Fruit fly (Drosophila melanogaster) whole organism, embryonic: Measurements from ENCODE around the gene CG1136.

Source experiments
- CG10147 ChIP-seq: fragments of 200-800 bp; sonication (Bioruptor generic); optimal IDR thresholded peaks from 2 replicates; lab custom pipeline; 2019; ENCODE audit warnings: missing biosample characterization, mild to moderate bottlenecking, missing genetic modification characterization, moderate library complexity
- CG10209 ChIP-seq: fragments of 200-800 bp; sonication (Bioruptor generic); optimal IDR thresholded peaks from 3 replicates; lab custom pipeline; 2017; ENCODE audit warnings: missing biosample characterization, mild to moderate bottlenecking, missing genetic modification characterization, missing genetic modification reagents
- CG11695 ChIP-seq: fragments of 200-800 bp; sonication (Bioruptor generic); IDR thresholded peaks from 3 replicates; pipeline ENCODE4 v1.3.6; 2022; ENCODE audit warnings: missing biosample characterization, missing genetic modification characterization
- CG12219 ChIP-seq: fragments of 200-800 bp; sonication (Bioruptor generic); optimal IDR thresholded peaks from 3 replicates; lab custom pipeline; 2018; ENCODE audit warnings: missing biosample characterization, mild to moderate bottlenecking, missing genetic modification characterization
- CG12236 ChIP-seq: fragments of 200-800 bp; sonication (Bioruptor generic); optimal IDR thresholded peaks from 2 replicates; lab custom pipeline; 2016; ENCODE audit warnings: missing biosample characterization, missing genetic modification characterization
- CG13296 ChIP-seq: fragments of 200-800 bp; sonication (Bioruptor generic); optimal IDR thresholded peaks from 3 replicates; lab custom pipeline; 2018; ENCODE audit warnings: missing biosample characterization, mild to moderate bottlenecking, missing genetic modification characterization
- CG14965 ChIP-seq: fragments of 200-800 bp; sonication (Bioruptor generic); optimal IDR thresholded peaks from 2 replicates; lab custom pipeline; 2016; ENCODE audit warnings: missing biosample characterization, missing genetic modification characterization, borderline replicate concordance
- CG1529 ChIP-seq: fragments of 200-800 bp; sonication (Bioruptor generic); optimal IDR thresholded peaks from 3 replicates; lab custom pipeline; 2018; ENCODE audit warnings: missing biosample characterization, missing genetic modification characterization
- CG1602 ChIP-seq: fragments of 200-800 bp; sonication (Bioruptor generic); optimal IDR thresholded peaks from 3 replicates; lab custom pipeline; 2016; ENCODE audit warnings: missing biosample characterization, missing genetic modification characterization
- CG31388 ChIP-seq: fragments of 200-800 bp; sonication (Bioruptor generic); optimal IDR thresholded peaks from 2 replicates; lab custom pipeline; 2016; ENCODE audit warnings: missing biosample characterization, missing genetic modification characterization
- CG32532 ChIP-seq: fragments of 200-800 bp; sonication (Bioruptor generic); IDR thresholded peaks from 2 replicates; pipeline ENCODE4 v1.3.6; 2022; ENCODE audit warnings: missing biosample characterization, missing genetic modification characterization
- CG34224 ChIP-seq: fragments of 200-800 bp; sonication (Bioruptor generic); IDR thresholded peaks from 3 replicates; pipeline ENCODE4 v1.3.6; 2022; ENCODE audit warnings: missing biosample characterization, missing genetic modification characterization; ENCODE audit not compliant: partially characterized antibody
- CG42726 ChIP-seq: fragments of 200-800 bp; sonication (Bioruptor generic); IDR thresholded peaks from 2 replicates; pipeline ENCODE4 v1.3.6; 2022; ENCODE audit warnings: missing biosample characterization, missing genetic modification characterization; ENCODE audit not compliant: partially characterized antibody
- CG4424 ChIP-seq: fragments of 200-800 bp; sonication (Bioruptor generic); optimal IDR thresholded peaks from 3 replicates; lab custom pipeline; 2016; ENCODE audit warnings: missing biosample characterization, missing genetic modification characterization
- CG4730 ChIP-seq: fragments of 200-800 bp; sonication (Bioruptor generic); IDR thresholded peaks from 2 replicates; pipeline ENCODE4 v1.3.6; 2022; ENCODE audit warnings: missing biosample characterization, missing genetic modification characterization
- CG6854 ChIP-seq: fragments of 200-800 bp; sonication (Bioruptor generic); optimal IDR thresholded peaks from 3 replicates; lab custom pipeline; 2017; ENCODE audit warnings: missing biosample characterization, mild to moderate bottlenecking, missing genetic modification characterization
- CG7271 ChIP-seq: fragments of 200-800 bp; sonication (Bioruptor generic); optimal IDR thresholded peaks from 2 replicates; lab custom pipeline; 2018; ENCODE audit warnings: missing biosample characterization, mild to moderate bottlenecking, missing genetic modification characterization, moderate library complexity
- CG7963 ChIP-seq: fragments of 200-800 bp; sonication (Bioruptor generic); IDR thresholded peaks from 3 replicates; pipeline ENCODE4 v1.3.6; 2022; ENCODE audit warnings: missing biosample characterization, missing genetic modification characterization; ENCODE audit not compliant: partially characterized antibody
- CG9817 ChIP-seq: fragments of 200-800 bp; sonication (Bioruptor generic); optimal IDR thresholded peaks from 2 replicates; lab custom pipeline; 2018; ENCODE audit warnings: missing biosample characterization, mild to moderate bottlenecking, missing genetic modification characterization, moderate library complexity
- D19A ChIP-seq: fragments of 200-800 bp; optimal IDR thresholded peaks from 3 replicates; lab custom pipeline; 2019; ENCODE audit warnings: missing biosample characterization, mild to moderate bottlenecking, missing genetic modification characterization, moderate library complexity
- Dad ChIP-seq: fragments of 200-800 bp; sonication (Bioruptor generic); optimal IDR thresholded peaks from 3 replicates; lab custom pipeline; 2016; ENCODE audit warnings: missing biosample characterization, missing genetic modification characterization
- Fer1 ChIP-seq: fragments of 200-800 bp; sonication (Bioruptor generic); optimal IDR thresholded peaks from 2 replicates; lab custom pipeline; 2017; ENCODE audit warnings: missing biosample characterization, mild to moderate bottlenecking, missing genetic modification characterization
- HLH54F ChIP-seq: fragments of 200-800 bp; sonication (Bioruptor generic); optimal IDR thresholded peaks from 3 replicates; lab custom pipeline; 2016; ENCODE audit warnings: missing biosample characterization, missing genetic modification characterization
- HLHmδ ChIP-seq: fragments of 200-800 bp; sonication (Bioruptor generic); optimal IDR thresholded peaks from 2 replicates; lab custom pipeline; 2018; ENCODE audit warnings: missing biosample characterization, mild to moderate bottlenecking, missing genetic modification characterization, moderate library complexity
- MBD-R2 ChIP-seq: fragments of 200-800 bp; sonication (Bioruptor generic); IDR thresholded peaks from 2 replicates; pipeline ENCODE4 v1.3.6; 2022; ENCODE audit warnings: missing biosample characterization, missing genetic modification characterization
- Mes4 ChIP-seq: fragments of 200-800 bp; sonication (Bioruptor generic); optimal IDR thresholded peaks from 2 replicates; lab custom pipeline; 2016; ENCODE audit warnings: missing biosample characterization, missing genetic modification characterization
- Nf-YA ChIP-seq: fragments of 200-800 bp; sonication (Bioruptor generic); IDR thresholded peaks from 2 replicates; pipeline ENCODE4 v1.3.6; 2022; ENCODE audit warnings: missing biosample characterization, missing genetic modification characterization
- Ptx1 ChIP-seq: fragments of 200-800 bp; sonication (Bioruptor generic); IDR thresholded peaks from 2 replicates; pipeline ENCODE4 v1.3.6; 2022; ENCODE audit warnings: missing biosample characterization, missing genetic modification characterization
- Spps ChIP-seq: fragments of 200-800 bp; sonication (Bioruptor generic); optimal IDR thresholded peaks from 2 replicates; lab custom pipeline; 2018; ENCODE audit warnings: missing biosample characterization, mild to moderate bottlenecking, missing genetic modification characterization
- Taf1 ChIP-seq: fragments of 200-800 bp; sonication (Bioruptor generic); IDR thresholded peaks from 2 replicates; pipeline ENCODE4 v1.3.6; 2022; ENCODE audit warnings: missing biosample characterization, missing genetic modification characterization
- al ChIP-seq: fragments of 200-800 bp; sonication (Bioruptor generic); IDR thresholded peaks from 2 replicates; pipeline ENCODE4 v1.3.6; 2022; ENCODE audit warnings: missing biosample characterization, missing genetic modification characterization
- ap ChIP-seq: fragments of 200-800 bp; sonication (Bioruptor generic); IDR thresholded peaks from 2 replicates; pipeline ENCODE4 v1.3.6; 2022; ENCODE audit warnings: missing biosample characterization, missing genetic modification characterization
- ash1 ChIP-seq: fragments of 200-800 bp; sonication (Bioruptor generic); optimal IDR thresholded peaks from 2 replicates; lab custom pipeline; 2018; ENCODE audit warnings: missing biosample characterization, mild to moderate bottlenecking, missing genetic modification characterization
- dati ChIP-seq: fragments of 200-800 bp; sonication (Bioruptor generic); IDR thresholded peaks from 2 replicates; pipeline ENCODE4 v1.3.6; 2022; ENCODE audit warnings: missing biosample characterization, missing genetic modification characterization
- exex ChIP-seq: fragments of 200-800 bp; sonication (Bioruptor generic); optimal IDR thresholded peaks from 4 replicates; lab custom pipeline; 2018; ENCODE audit warnings: missing biosample characterization, mild to moderate bottlenecking, missing genetic modification characterization, moderate library complexity
- grau ChIP-seq: fragments of 200-800 bp; optimal IDR thresholded peaks from 3 replicates; lab custom pipeline; 2019; ENCODE audit warnings: missing biosample characterization, mild to moderate bottlenecking, missing genetic modification characterization, moderate library complexity
- gro ChIP-seq: fragments of 200-800 bp; sonication (Bioruptor generic); optimal IDR thresholded peaks from 2 replicates; lab custom pipeline; 2016; ENCODE audit warnings: missing biosample characterization, missing genetic modification characterization
- ham ChIP-seq: fragments of 200-800 bp; sonication (Bioruptor generic); IDR thresholded peaks from 2 replicates; pipeline ENCODE4 v1.3.6; 2022; ENCODE audit warnings: missing biosample characterization, missing genetic modification characterization
- kay ChIP-seq: fragments of 200-800 bp; sonication (Bioruptor generic); optimal IDR thresholded peaks from 2 replicates; lab custom pipeline; 2016; ENCODE audit warnings: missing biosample characterization, missing genetic modification characterization
- mam ChIP-seq: fragments of 200-800 bp; sonication (Bioruptor generic); optimal IDR thresholded peaks from 3 replicates; lab custom pipeline; 2016; ENCODE audit warnings: missing biosample characterization, missing genetic modification characterization
- mld ChIP-seq: fragments of 200-800 bp; sonication (Bioruptor generic); IDR thresholded peaks from 3 replicates; pipeline ENCODE4 v1.3.6; 2022; ENCODE audit warnings: missing biosample characterization, missing genetic modification characterization; ENCODE audit not compliant: partially characterized antibody
- nmo ChIP-seq: fragments of 200-800 bp; sonication (Bioruptor generic); optimal IDR thresholded peaks from 2 replicates; lab custom pipeline; 2018; ENCODE audit warnings: missing biosample characterization, mild to moderate bottlenecking, missing genetic modification characterization, moderate library complexity
- phol ChIP-seq: fragments of 200-800 bp; sonication (Bioruptor generic); optimal IDR thresholded peaks from 3 replicates; lab custom pipeline; 2018; ENCODE audit warnings: missing biosample characterization, mild to moderate bottlenecking, missing genetic modification characterization, moderate library complexity
- repo ChIP-seq: fragments of 200-800 bp; sonication (Bioruptor generic); optimal IDR thresholded peaks from 2 replicates; lab custom pipeline; 2016; ENCODE audit warnings: missing biosample characterization, missing genetic modification characterization
- shn ChIP-seq: fragments of 200-800 bp; sonication (Bioruptor generic); optimal IDR thresholded peaks from 3 replicates; lab custom pipeline; 2016; ENCODE audit warnings: missing biosample characterization, missing genetic modification characterization
- sqz ChIP-seq: fragments of 200-800 bp; sonication (Bioruptor generic); optimal IDR thresholded peaks from 3 replicates; lab custom pipeline; 2018; ENCODE audit warnings: missing biosample characterization, mild to moderate bottlenecking, missing genetic modification characterization
- toy ChIP-seq: fragments of 200-800 bp; sonication (Bioruptor generic); IDR thresholded peaks from 2 replicates; pipeline ENCODE4 v1.3.6; 2022; ENCODE audit warnings: missing biosample characterization, missing genetic modification characterization
- vfl ChIP-seq: fragments of 200-800 bp; sonication (Bioruptor generic); optimal IDR thresholded peaks from 2 replicates; lab custom pipeline; 2016; ENCODE audit warnings: missing biosample characterization, missing genetic modification characterization
- wdn ChIP-seq: fragments of 200-800 bp; sonication (Bioruptor generic); IDR thresholded peaks from 2 replicates; pipeline ENCODE4 v1.3.6; 2022; ENCODE audit warnings: missing biosample characterization, missing genetic modification characterization
- zen2 ChIP-seq: fragments of 200-800 bp; sonication (Bioruptor generic); IDR thresholded peaks from 3 replicates; pipeline ENCODE4 v1.3.6; 2022; ENCODE audit warnings: missing biosample characterization, missing genetic modification characterization; ENCODE audit not compliant: partially characterized antibody

Gene CG1136

dm6 chr3L:4108844-4109494 is 62.6 kb downstream of the CG1136 start (continued):
- no peak for TF ChIP-seq CG4730
- peak; percentile 45 for TF ChIP-seq HLH54F (GFP tag; lab: Kevin White, UChicago)
- peak; percentile 52 for TF ChIP-seq Dad (GFP tag; lab: Kevin White, UChicago)
- no peak for TF ChIP-seq ash1 (GFP tag; lab: Kevin White, UChicago)
- TF ChIP-seq CG42726 (GFP tag; lab: Robert Waterston, UW) = no peak
- TF ChIP-seq CG34224 (GFP tag; lab: Robert Waterston, UW) = no peak
- peak; percentile 62 for TF ChIP-seq CG1529 (GFP tag; lab: Kevin White, UChicago)
- no peak for TF ChIP-seq vfl (GFP tag; lab: Kevin White, UChicago)
- peak; percentile 76 for TF ChIP-seq CG4424 (GFP tag; lab: Kevin White, UChicago)
- peak; percentile 32 for TF ChIP-seq CG14965 (GFP tag; lab: Kevin White, UChicago)
- TF ChIP-seq kay = peak; percentile 68
- TF ChIP-seq Nf-YA = 0 out of 2 replicates have a peak, but pooled peaks have one; percentile 43
- TF ChIP-seq CG13296 (GFP tag; lab: Kevin White, UChicago) = peak; percentile 79
- peak; percentile 74 for TF ChIP-seq Ptx1 (GFP tag; lab: Robert Waterston, UW)
- 0 out of 2 replicates have a peak, but pooled peaks have one; percentile 18 for TF ChIP-seq Taf1 (GFP tag; lab: Robert Waterston, UW)
- TF ChIP-seq toy (GFP tag; lab: Robert Waterston, UW) = no peak
- peak; percentile 63 for TF ChIP-seq wdn
- TF ChIP-seq mld (GFP tag; lab: Robert Waterston, UW) = no peak
- peak; percentile 80 for TF ChIP-seq CG10209 (GFP tag; lab: Kevin White, UChicago)
- peak; percentile 74 for TF ChIP-seq D19A (tag; lab: Kevin White, UChicago)
- peak; percentile 5 for TF ChIP-seq CG6854 (GFP tag; lab: Kevin White, UChicago)
- TF ChIP-seq CG12236 (GFP tag; lab: Kevin White, UChicago) = peak; percentile 36
- peak; percentile 71 for TF ChIP-seq mam (GFP tag; lab: Kevin White, UChicago)
- peak; percentile 7 for TF ChIP-seq CG7271
- peak; percentile 18 for TF ChIP-seq shn (GFP tag; lab: Kevin White, UChicago)
- peak; percentile 84 for TF ChIP-seq nmo (GFP tag; lab: Kevin White, UChicago)
- no peak for TF ChIP-seq HLHmδ (GFP tag; lab: Kevin White, UChicago)
- peak; percentile 33 for TF ChIP-seq repo (GFP tag; lab: Kevin White, UChicago)
- TF ChIP-seq ap (GFP tag; lab: Robert Waterston, UW) = no peak
- no peak for TF ChIP-seq ham (GFP tag; lab: Robert Waterston, UW)
- peak; percentile 57 for TF ChIP-seq sqz (GFP tag; lab: Kevin White, UChicago)
- TF ChIP-seq CG7963 (GFP tag; lab: Robert Waterston, UW) = no peak
- TF ChIP-seq CG12219 = peak; percentile 73
- peak; percentile 46 for TF ChIP-seq CG9817 (tag; lab: Kevin White, UChicago)
- TF ChIP-seq CG11695 (GFP tag; lab: Robert Waterston, UW) = peak; percentile 83
- TF ChIP-seq dati (GFP tag; lab: Robert Waterston, UW) = no peak
- peak; percentile 59 for TF ChIP-seq CG32532 (GFP tag; lab: Robert Waterston, UW)
- TF ChIP-seq grau (tag; lab: Kevin White, UChicago) = peak; percentile 97
- TF ChIP-seq MBD-R2 (GFP tag; lab: Robert Waterston, UW) = 0 out of 2 replicates have a peak, but pooled peaks have one; percentile 30
- TF ChIP-seq Mes4 (GFP tag; lab: Kevin White, UChicago) = peak; percentile 11
- TF ChIP-seq Fer1 = peak; percentile 80
- TF ChIP-seq zen2 (GFP tag; lab: Robert Waterston, UW) = no peak
- TF ChIP-seq al (GFP tag; lab: Robert Waterston, UW) = 0 out of 2 replicates have a peak, but pooled peaks have one; percentile 18
- TF ChIP-seq gro (GFP tag; lab: Kevin White, UChicago) = peak; percentile 32
- TF ChIP-seq CG31388 = peak; percentile 3
- TF ChIP-seq phol = peak; percentile 81
- TF ChIP-seq exex = peak; percentile 5
- TF ChIP-seq CG10147 (GFP tag; lab: Kevin White, UChicago) = peak; percentile 66
- TF ChIP-seq Spps (tag; lab: Kevin White, UChicago) = peak; percentile 28
- peak; percentile 63 for TF ChIP-seq CG1602 (GFP tag; lab: Kevin White, UChicago)
- TF ChIP-seq, all 482 proteins: peak for 322
